Worm (Caenorhabditis elegans) whole organism, L1 larva: Measurements from ENCODE around the gene C39D10.7.

ENCODE experiments used
- C16A3.4 ChIP-seq: fragments of 150-350 bp; optimal IDR thresholded peaks from 2 replicates; lab custom pipeline; 2014; ENCODE audit warnings: missing biosample characterization, missing genetic modification characterization
- alr-1 ChIP-seq: fragments of 200-800 bp; sonication (Bioruptor generic); optimal IDR thresholded peaks from 2 replicates; lab custom pipeline; 2018; ENCODE audit warnings: borderline replicate concordance, mild to moderate bottlenecking, missing genetic modification characterization, missing compliant biosample characterization
- ama-1 ChIP-seq: fragments of 150-350 bp; optimal IDR thresholded peaks from 2 replicates; lab custom pipeline; 2014
- blmp-1 ChIP-seq: fragments of 150-350 bp; optimal IDR thresholded peaks from 2 replicates; lab custom pipeline; 2014; ENCODE audit warnings: missing biosample characterization, missing genetic modification characterization
- efl-1 ChIP-seq, 4 experiments: fragments of 150-350 bp; optimal IDR thresholded peaks in 3 of 4; peaks in 1 of 4; 1 replicate in 1 of 4; 2 replicates in 3 of 4; lab custom pipeline; 2014; ENCODE audit warnings: missing biosample characterization in 2 of 4, missing genetic modification characterization in 2 of 4, missing genetic modification reagents in 2 of 4
- elt-2 ChIP-seq: sonication (generic microtip); optimal IDR thresholded peaks from 2 replicates; lab custom pipeline; 2016; ENCODE audit warnings: missing genetic modification characterization, mild to moderate bottlenecking, inconsistent platforms, missing compliant biosample characterization, missing genetic modification reagents
- ets-5 ChIP-seq: fragments of 200-800 bp; sonication (Bioruptor generic); IDR thresholded peaks from 2 replicates; pipeline ENCODE4 v1.3.6; 2022; ENCODE audit warnings: missing genetic modification characterization, missing compliant biosample characterization
- fkh-4 ChIP-seq: sonication (generic microtip); optimal IDR thresholded peaks from 2 replicates; lab custom pipeline; 2016; ENCODE audit warnings: missing compliant biosample characterization, missing genetic modification characterization, borderline replicate concordance
- fkh-8 ChIP-seq: sonication (generic microtip); optimal IDR thresholded peaks from 2 replicates; lab custom pipeline; 2016; ENCODE audit warnings: mild to moderate bottlenecking, missing genetic modification characterization, missing compliant biosample characterization
- irx-1 ChIP-seq: sonication (generic microtip); optimal IDR thresholded peaks from 2 replicates; lab custom pipeline; 2016; ENCODE audit warnings: missing genetic modification characterization, missing compliant biosample characterization
- jun-1 ChIP-seq: fragments of 150-350 bp; optimal IDR thresholded peaks from 2 replicates; lab custom pipeline; 2014; ENCODE audit warnings: missing biosample characterization, missing genetic modification reagents, missing genetic modification characterization
- lin-13 ChIP-seq: fragments of 150-350 bp; optimal IDR thresholded peaks from 2 replicates; lab custom pipeline; 2014; ENCODE audit warnings: missing biosample characterization, missing genetic modification reagents, missing genetic modification characterization
- lin-14 ChIP-seq: fragments of 200-800 bp; sonication (Bioruptor generic); optimal IDR thresholded peaks from 2 replicates; lab custom pipeline; 2018; ENCODE audit warnings: mild to moderate bottlenecking, missing genetic modification characterization, moderate library complexity, missing compliant biosample characterization
- lin-35 ChIP-seq, 2 experiments: fragments of 150-350 bp; optimal IDR thresholded peaks; 2 replicates each; lab custom pipeline; 2014; ENCODE audit warnings: missing biosample characterization in 2 of 2, missing genetic modification characterization in 2 of 2, missing genetic modification reagents in 2 of 2
- lin-39 ChIP-seq: fragments of 150-350 bp; optimal IDR thresholded peaks from 2 replicates; lab custom pipeline; 2014; ENCODE audit warnings: missing biosample characterization, missing genetic modification reagents, missing genetic modification characterization
- lsy-2 ChIP-seq, 2 experiments: fragments of 150-350 bp; optimal IDR thresholded peaks; 2 replicates each; lab custom pipeline; 2014; ENCODE audit warnings: missing biosample characterization in 2 of 2, missing genetic modification characterization in 2 of 2
- mab-9 ChIP-seq: fragments of 200-800 bp; sonication (Bioruptor generic); IDR thresholded peaks from 2 replicates; pipeline ENCODE4 v1.3.6; 2022; ENCODE audit warnings: missing genetic modification reagents, missing genetic modification characterization, missing compliant biosample characterization
- mdl-1 ChIP-seq, 2 experiments: fragments of 150-350 bp; optimal IDR thresholded peaks; 2 replicates each; lab custom pipeline; 2014 to 2017; ENCODE audit warnings: missing biosample characterization in 2 of 2, missing genetic modification characterization in 2 of 2, inconsistent platforms in 1 of 2
- mef-2 ChIP-seq: fragments of 150-350 bp; optimal IDR thresholded peaks from 2 replicates; lab custom pipeline; 2014; ENCODE audit warnings: missing biosample characterization, missing genetic modification characterization
- mep-1 ChIP-seq: fragments of 150-350 bp; optimal IDR thresholded peaks from 2 replicates; lab custom pipeline; 2014; ENCODE audit warnings: missing biosample characterization, missing genetic modification characterization
- nhr-19 ChIP-seq: fragments of 200-800 bp; sonication (Bioruptor generic); conservative IDR thresholded peaks from 2 replicates; pipeline ENCODE4 v1.3.6; 2022; ENCODE audit warnings: missing genetic modification characterization, missing compliant biosample characterization
- nhr-20 ChIP-seq: sonication (generic microtip); optimal IDR thresholded peaks from 2 replicates; lab custom pipeline; 2016; ENCODE audit warnings: mild to moderate bottlenecking, missing genetic modification characterization, missing compliant biosample characterization
- nhr-47 ChIP-seq: sonication (generic microtip); optimal IDR thresholded peaks from 2 replicates; lab custom pipeline; 2016; ENCODE audit warnings: mild to moderate bottlenecking, missing genetic modification characterization, moderate library complexity, missing compliant biosample characterization
- nhr-71 ChIP-seq: sonication (generic microtip); optimal IDR thresholded peaks from 2 replicates; lab custom pipeline; 2016; ENCODE audit warnings: mild to moderate bottlenecking, missing genetic modification characterization, moderate library complexity, missing compliant biosample characterization
- nhr-85 ChIP-seq: sonication (generic microtip); peaks from one replicate; lab custom pipeline; 2016; ENCODE audit warnings: missing genetic modification characterization, inconsistent platforms, missing compliant biosample characterization
- pag-3 ChIP-seq: sonication (generic microtip); optimal IDR thresholded peaks from 2 replicates; lab custom pipeline; 2017; ENCODE audit warnings: missing genetic modification characterization, mild to moderate bottlenecking, missing compliant biosample characterization, antibody characterized with exemption, borderline replicate concordance; ENCODE audit not compliant: insufficient read depth
- pax-3 ChIP-seq: fragments of 200-800 bp; sonication (Bioruptor generic); optimal IDR thresholded peaks from 2 replicates; lab custom pipeline; 2018; ENCODE audit warnings: mild to moderate bottlenecking, missing genetic modification characterization, moderate library complexity, missing compliant biosample characterization
- rnt-1 ChIP-seq: sonication (generic microtip); optimal IDR thresholded peaks from 2 replicates; lab custom pipeline; 2016; ENCODE audit warnings: mild to moderate bottlenecking, missing genetic modification characterization, moderate library complexity, missing compliant biosample characterization
- snpc-4 ChIP-seq: fragments of 150-350 bp; optimal IDR thresholded peaks from 2 replicates; lab custom pipeline; 2014; ENCODE audit warnings: missing biosample characterization, missing genetic modification characterization
- swsn-7 ChIP-seq: sonication (generic microtip); optimal IDR thresholded peaks from 2 replicates; lab custom pipeline; 2016; ENCODE audit warnings: missing genetic modification characterization, missing compliant biosample characterization
- tlp-1 ChIP-seq: fragments of 150-350 bp; optimal IDR thresholded peaks from 2 replicates; lab custom pipeline; 2014; ENCODE audit warnings: missing biosample characterization, missing genetic modification characterization
- unc-130 ChIP-seq: fragments of 150-350 bp; optimal IDR thresholded peaks from 2 replicates; lab custom pipeline; 2017; ENCODE audit warnings: missing biosample characterization, missing genetic modification characterization, inconsistent platforms
- unc-30 ChIP-seq: sonication (generic microtip); optimal IDR thresholded peaks from 2 replicates; lab custom pipeline; 2017; ENCODE audit warnings: missing biosample characterization, missing genetic modification characterization
- ztf-11 ChIP-seq, 2 experiments: sonication (generic microtip); optimal IDR thresholded peaks; 2 replicates each; lab custom pipeline; 2016 to 2017; ENCODE audit warnings: missing genetic modification characterization in 2 of 2, missing biosample characterization in 1 of 2, missing compliant biosample characterization in 1 of 2
- ztf-4 ChIP-seq: fragments of 150-350 bp; optimal IDR thresholded peaks from 2 replicates; lab custom pipeline; 2014; ENCODE audit warnings: missing biosample characterization, missing genetic modification characterization

C39D10.7 gene

ce11 chrX:7961623-7962022 lies 47.9 kb upstream of the C39D10.7 start, which contains the start of gene sem-5:
Gene sem-5, minus strand, starts transcription at chrX:7961723.
- no peak for TF ChIP-seq pag-3 (tag; lab: Kevin White, UChicago)

DNA sequence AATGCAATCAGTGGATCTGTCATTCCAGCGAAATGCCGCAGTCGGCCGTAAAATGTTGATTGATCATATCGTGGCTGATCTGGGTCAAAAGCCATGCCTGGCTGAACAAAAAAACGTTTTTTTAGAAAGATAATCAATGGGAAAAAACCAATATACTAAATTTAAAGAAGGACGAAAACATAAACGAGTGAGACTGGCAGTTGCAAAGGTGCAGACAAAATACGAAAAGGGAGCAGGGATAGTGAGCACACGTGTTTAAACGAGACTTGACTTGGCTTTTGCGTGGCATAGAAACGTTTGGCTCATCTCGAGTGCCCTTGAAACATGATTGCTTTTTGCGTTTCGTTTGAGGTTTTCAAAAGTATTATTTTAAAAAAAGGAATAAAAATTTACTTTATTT lies 44.5 kb upstream of the C39D10.7 start, which contains the start of gene sfxn-2:
sfxn-2 (minus strand) TSS at position 101 of the 400 bp plus-strand sequence.
- TF ChIP-seq lin-35 (GFP tag; optimal IDR thresholded peaks at IDR 0.05; lab: Kevin White, UChicago) = no peak
- no peak for TF ChIP-seq efl-1 (optimal IDR thresholded peaks at IDR 0.05; lab: Kevin White, UChicago)
- peak in 1 of 2 experiments; percentile 32 for TF ChIP-seq efl-1 (GFP tag; optimal IDR thresholded peaks at IDR 0.05 in 1 of 2; lab: Kevin White, UChicago)

- TF ChIP-seq ztf-11 (tag; optimal IDR thresholded peaks at IDR 0.05; lab: Kevin White, UChicago) (peak in 1 of 2 experiments; percentile 13), fkh-8 (tag; lab: Kevin White, UChicago) (peak; percentile 23), mef-2 (tag; lab: Kevin White, UChicago) (no peak), ama-1 (lab: Kevin White, UChicago) (peak; percentile 21), lin-14 (peak; percentile 53), efl-1 (optimal IDR thresholded peaks at IDR 0.05; lab: Kevin White, UChicago) (no peak), efl-1 (GFP tag; optimal IDR thresholded peaks at IDR 0.05 in 1 of 2; lab: Kevin White, UChicago) (peak in 1 of 2 experiments; percentile 86), mep-1 (tag; lab: Kevin White, UChicago) (no peak)
These were observed 42.7 kb upstream of the C39D10.7 start for ce11 chrX:7956449-7956848.

ce11 chrX:7954328-7954727 lies 40.6 kb upstream of the C39D10.7 start, which contains the start of gene dct-1:
Gene dct-1, plus strand, starts transcription at chrX:7954354.
- TF ChIP-seq mab-9 (GFP tag; lab: Robert Waterston, UW) = no peak
- TF ChIP-seq tlp-1 (tag; lab: Kevin White, UChicago) = no peak
- TF ChIP-seq snpc-4 (tag; lab: Kevin White, UChicago) = no peak
- TF ChIP-seq blmp-1 (tag; lab: Kevin White, UChicago) = no peak
- no peak for TF ChIP-seq ets-5 (GFP tag; lab: Robert Waterston, UW)
- TF ChIP-seq nhr-19 = peak; percentile 45
- peak; percentile 18 for TF ChIP-seq nhr-20 (tag; lab: Kevin White, UChicago)
- TF ChIP-seq elt-2 (tag; lab: Kevin White, UChicago) = no peak
- peak; percentile 63 for TF ChIP-seq nhr-71 (tag; lab: Kevin White, UChicago)
- TF ChIP-seq alr-1 (tag; lab: Kevin White, UChicago) = no peak
- no peak for TF ChIP-seq fkh-4
- no peak for TF ChIP-seq jun-1 (tag; lab: Kevin White, UChicago)
- peak; percentile 14 for TF ChIP-seq lin-39
- TF ChIP-seq efl-1 (optimal IDR thresholded peaks at IDR 0.05; lab: Kevin White, UChicago) = no peak
- peak in 1 of 2 experiments; percentile 55 for TF ChIP-seq efl-1 (GFP tag; optimal IDR thresholded peaks at IDR 0.05 in 1 of 2; lab: Kevin White, UChicago)
- TF ChIP-seq swsn-7 (tag; lab: Kevin White, UChicago) = no peak
- peak; percentile 62 for TF ChIP-seq lin-14
- no peak for TF ChIP-seq nhr-85
- TF ChIP-seq lsy-2 (tag; optimal IDR thresholded peaks at IDR 0.05; lab: Kevin White, UChicago) = peak in 1 of 2 experiments; percentile 16
- TF ChIP-seq lin-13 (GFP tag; lab: Kevin White, UChicago) = no peak
- peak; percentile 9 for TF ChIP-seq pax-3
- TF ChIP-seq unc-130 = peak; percentile 16
- TF ChIP-seq irx-1 (tag; lab: Kevin White, UChicago) = peak; percentile 8
- TF ChIP-seq mdl-1 (tag; optimal IDR thresholded peaks at IDR 0.05; lab: Kevin White, UChicago) = peak in 1 of 2 experiments; percentile 21
- peak; percentile 0 for TF ChIP-seq nhr-47
- no peak for TF ChIP-seq unc-30 (tag; lab: Kevin White, UChicago)
- TF ChIP-seq C16A3.4 (tag; lab: Kevin White, UChicago) = no peak
- peak; percentile 94 for TF ChIP-seq rnt-1 (tag; lab: Kevin White, UChicago)
- TF ChIP-seq ztf-4 (tag; lab: Kevin White, UChicago) = peak; percentile 13
